Fruit fly (Drosophila melanogaster): ENCODE measurements around the gene CG7607.

DNA sequence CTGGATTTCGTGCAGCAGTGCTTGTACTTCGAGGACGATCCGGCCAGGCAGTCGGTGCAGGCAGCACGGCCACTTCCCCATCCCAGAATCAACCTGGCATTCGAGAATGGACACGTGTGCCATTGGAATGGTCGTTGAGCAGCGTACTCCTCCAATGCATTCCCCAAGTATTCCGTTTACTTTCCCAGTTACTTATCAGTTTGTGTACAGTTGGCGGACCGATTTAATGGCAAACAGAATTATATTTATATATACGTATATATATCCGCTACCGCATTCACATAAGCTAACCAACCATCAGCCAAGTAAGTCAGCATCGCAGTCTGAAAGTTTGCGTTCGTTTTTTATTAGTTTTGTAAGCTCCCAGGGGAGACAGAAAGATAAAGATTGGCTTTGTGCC, 14.2 kb downstream of the CG7607 start:
- TF ChIP-seq cnc (optimal IDR thresholded peaks at IDR 0.05) = no peak
- TF ChIP-seq ovo (GFP tag; optimal IDR thresholded peaks at IDR 0.05) = no peak
- peak; percentile 88 for TF ChIP-seq kay (GFP tag; ENCODE audit: borderline replicate concordance)
- TF ChIP-seq CG7101 (tag; optimal IDR thresholded peaks at IDR 0.05) = no peak
- no peak for TF ChIP-seq CG11617 (GFP tag; optimal IDR thresholded peaks at IDR 0.05)
- TF ChIP-seq CG33017 (tag; optimal IDR thresholded peaks at IDR 0.05) = no peak
- TF ChIP-seq CG14711 (tag; optimal IDR thresholded peaks at IDR 0.05) = no peak
- no peak for TF ChIP-seq Crg-1 (GFP tag; optimal IDR thresholded peaks at IDR 0.05)
- TF ChIP-seq toe (GFP tag; optimal IDR thresholded peaks at IDR 0.05) = no peak
- TF ChIP-seq Clk (GFP tag; optimal IDR thresholded peaks at IDR 0.05) = no peak
- TF ChIP-seq CG12768 (GFP tag; optimal IDR thresholded peaks at IDR 0.05) = peak; percentile 12

All from whole organism, adult.